Worm (Caenorhabditis elegans) whole organism, young adult: ENCODE results near the gene ZK1127.12.
A peak's percentile ranks its signal among the peaks of the same experiment; 100 is the strongest.
"Not testable (repeated sequence)": the region's sequence is repeated elsewhere in the genome, so short reads cannot be mapped to it uniquely, and the experiment has no call there.

Experiments used
- F22D6.2 ChIP-seq: sonication (generic microtip); optimal IDR thresholded peaks from 2 replicates; lab custom pipeline; 2016; ENCODE audit warnings: mild to moderate bottlenecking, missing genetic modification characterization, missing compliant biosample characterization
- F33H1.4 ChIP-seq: fragments of 200-800 bp; sonication (Bioruptor generic); IDR thresholded peaks from 2 replicates; pipeline ENCODE4 v1.3.6; 2022; ENCODE audit warnings: missing genetic modification reagents, missing genetic modification characterization, missing compliant biosample characterization
- K11D2.4 ChIP-seq: fragments of 200-800 bp; sonication (Bioruptor generic); IDR thresholded peaks from 2 replicates; pipeline ENCODE4 v1.3.6; 2022; ENCODE audit warnings: missing genetic modification reagents, missing genetic modification characterization, missing compliant biosample characterization
- K12H6.12 ChIP-seq: fragments of 200-800 bp; sonication (Bioruptor generic); optimal IDR thresholded peaks from 2 replicates; lab custom pipeline; 2018; ENCODE audit warnings: mild to moderate bottlenecking, missing genetic modification characterization, missing compliant biosample characterization
- T26A5.8 ChIP-seq: sonication (generic microtip); optimal IDR thresholded peaks from 2 replicates; lab custom pipeline; 2016; ENCODE audit warnings: missing genetic modification characterization, missing compliant biosample characterization
- Y53F4B.3 ChIP-seq: fragments of 200-800 bp; sonication (Bioruptor generic); IDR thresholded peaks from 2 replicates; pipeline ENCODE4 v1.3.6; 2022; ENCODE audit warnings: missing genetic modification reagents, missing genetic modification characterization, missing compliant biosample characterization
- Y53G8AR.9 ChIP-seq: fragments of 200-800 bp; sonication (Bioruptor generic); conservative IDR thresholded peaks from 2 replicates; pipeline ENCODE4 v1.3.6; 2022; ENCODE audit warnings: missing genetic modification reagents, missing genetic modification characterization, missing compliant biosample characterization
- Y56A3A.18 ChIP-seq: fragments of 200-800 bp; sonication (Bioruptor generic); IDR thresholded peaks from 2 replicates; pipeline ENCODE4 v1.3.6; 2022; ENCODE audit warnings: missing genetic modification reagents, missing genetic modification characterization, missing compliant biosample characterization
- Y79H2A.3 ChIP-seq: fragments of 200-800 bp; sonication (Bioruptor generic); conservative IDR thresholded peaks from 2 replicates; pipeline ENCODE4 v1.3.6; 2022; ENCODE audit warnings: missing genetic modification reagents, missing genetic modification characterization, missing compliant biosample characterization
- ZK185.1 ChIP-seq: sonication (generic microtip); optimal IDR thresholded peaks from 2 replicates; lab custom pipeline; 2016; ENCODE audit warnings: mild to moderate bottlenecking, missing genetic modification characterization, missing compliant biosample characterization; ENCODE audit not compliant: poor library complexity, severe bottlenecking
- akir-1 ChIP-seq: fragments of 200-800 bp; sonication (Bioruptor generic); optimal IDR thresholded peaks from 2 replicates; lab custom pipeline; 2018; ENCODE audit warnings: mild to moderate bottlenecking, missing genetic modification characterization, moderate library complexity, missing compliant biosample characterization
- egrh-3 ChIP-seq: fragments of 200-800 bp; sonication (Bioruptor generic); IDR thresholded peaks from 2 replicates; pipeline ENCODE4 v1.3.6; 2022; ENCODE audit warnings: missing genetic modification reagents, missing genetic modification characterization, missing compliant biosample characterization
- ets-4 ChIP-seq: fragments of 200-800 bp; sonication (Bioruptor generic); optimal IDR thresholded peaks from 2 replicates; lab custom pipeline; 2018; ENCODE audit warnings: mild to moderate bottlenecking, missing genetic modification characterization, missing compliant biosample characterization
- fkh-3 ChIP-seq: sonication (generic microtip); optimal IDR thresholded peaks from 2 replicates; lab custom pipeline; 2016; ENCODE audit warnings: mild to moderate bottlenecking, missing genetic modification characterization, missing compliant biosample characterization
- hlh-26 ChIP-seq: fragments of 200-800 bp; sonication (Bioruptor generic); conservative IDR thresholded peaks from 2 replicates; pipeline ENCODE4 v1.3.6; 2022; ENCODE audit warnings: missing genetic modification reagents, missing genetic modification characterization, missing compliant biosample characterization
- hmg-1.2 ChIP-seq: fragments of 200-800 bp; sonication (Bioruptor generic); IDR thresholded peaks from 2 replicates; pipeline ENCODE4 v1.3.6; 2022; ENCODE audit warnings: missing genetic modification reagents, missing genetic modification characterization, missing compliant biosample characterization
- hmg-20 ChIP-seq: fragments of 200-800 bp; sonication (Bioruptor generic); IDR thresholded peaks from 2 replicates; pipeline ENCODE4 v1.3.6; 2022; ENCODE audit warnings: missing genetic modification reagents, missing genetic modification characterization, missing compliant biosample characterization
- hsf-1 ChIP-seq: fragments of 200-800 bp; sonication (Bioruptor generic); IDR thresholded peaks from 2 replicates; pipeline ENCODE4 v1.3.6; 2022; ENCODE audit warnings: missing genetic modification reagents, missing genetic modification characterization, missing compliant biosample characterization
- lag-1 ChIP-seq: fragments of 200-800 bp; sonication (Bioruptor generic); IDR thresholded peaks from 2 replicates; pipeline ENCODE4 v1.3.6; 2022; ENCODE audit warnings: missing genetic modification reagents, missing genetic modification characterization, missing compliant biosample characterization
- lin-35 ChIP-seq, 3 experiments: fragments of 150-350 bp in 2 of 3; sonication (generic microtip) in 1 of 3; optimal IDR thresholded peaks; 2 replicates each; lab custom pipeline; 2014 to 2018; ENCODE audit warnings: missing biosample characterization in 3 of 3, missing genetic modification characterization in 3 of 3, missing genetic modification reagents in 3 of 3
- madf-6 ChIP-seq: fragments of 200-800 bp; sonication (Bioruptor generic); IDR thresholded peaks from 2 replicates; pipeline ENCODE4 v1.3.6; 2022; ENCODE audit warnings: missing genetic modification reagents, missing genetic modification characterization, missing compliant biosample characterization
- madf-8 ChIP-seq: fragments of 200-800 bp; sonication (Bioruptor generic); conservative IDR thresholded peaks from 2 replicates; pipeline ENCODE4 v1.3.6; 2022; ENCODE audit warnings: missing genetic modification reagents, missing genetic modification characterization, missing compliant biosample characterization
- mxl-1 ChIP-seq: sonication (generic microtip); optimal IDR thresholded peaks from 2 replicates; lab custom pipeline; 2016; ENCODE audit warnings: missing genetic modification characterization, missing compliant biosample characterization
- nfya-1 ChIP-seq: sonication (generic microtip); optimal IDR thresholded peaks from 2 replicates; lab custom pipeline; 2017; ENCODE audit warnings: antibody characterized with exemption, missing compliant biosample characterization, missing genetic modification characterization, borderline replicate concordance; ENCODE audit not compliant: insufficient read depth
- nhr-120 ChIP-seq: fragments of 200-800 bp; sonication (Bioruptor generic); IDR thresholded peaks from 2 replicates; pipeline ENCODE4 v1.3.6; 2022; ENCODE audit warnings: missing genetic modification characterization, missing compliant biosample characterization
- nhr-27 ChIP-seq: fragments of 200-800 bp; sonication (Bioruptor generic); optimal IDR thresholded peaks from 2 replicates; lab custom pipeline; 2018; ENCODE audit warnings: mild to moderate bottlenecking, missing genetic modification characterization, moderate library complexity, missing compliant biosample characterization
- rcor-1 ChIP-seq: fragments of 200-800 bp; sonication (Bioruptor generic); IDR thresholded peaks from 2 replicates; pipeline ENCODE4 v1.3.6; 2022; ENCODE audit warnings: missing genetic modification reagents, missing genetic modification characterization, missing compliant biosample characterization
- repo-1 ChIP-seq: sonication (generic microtip); optimal IDR thresholded peaks from 2 replicates; lab custom pipeline; 2017; ENCODE audit warnings: mild to moderate bottlenecking, missing genetic modification characterization, missing compliant biosample characterization
- sea-2 ChIP-seq: fragments of 200-800 bp; sonication (Bioruptor generic); IDR thresholded peaks from 2 replicates; pipeline ENCODE4 v1.3.6; 2022; ENCODE audit warnings: missing genetic modification characterization, missing compliant biosample characterization
- snpc-1.3 ChIP-seq: sonication (generic microtip); optimal IDR thresholded peaks from 2 replicates; lab custom pipeline; 2017; ENCODE audit warnings: missing genetic modification characterization, mild to moderate bottlenecking, missing compliant biosample characterization, antibody characterized with exemption, moderate library complexity, missing genotype, missing genetic modification reagents; ENCODE audit not compliant: insufficient read depth
- snpc-4 ChIP-seq, 5 experiments: fragments of 150-350 bp in 1 of 5; sonication (generic microtip) in 4 of 5; optimal IDR thresholded peaks; 2 replicates each; lab custom pipeline; 2014 to 2018; ENCODE audit warnings: missing genetic modification characterization in 5 of 5, missing biosample characterization in 3 of 5, antibody characterized with exemption in 2 of 5, mild to moderate bottlenecking in 2 of 5, missing compliant biosample characterization in 2 of 5, missing genotype in 2 of 5, moderate library complexity in 2 of 5, missing genetic modification reagents in 1 of 5
- tlf-1 ChIP-seq: fragments of 200-800 bp; sonication (Bioruptor generic); optimal IDR thresholded peaks from 2 replicates; lab custom pipeline; 2018; ENCODE audit warnings: mild to moderate bottlenecking, missing genetic modification characterization, missing compliant biosample characterization
- ztf-26 ChIP-seq: sonication (generic microtip); optimal IDR thresholded peaks from 2 replicates; lab custom pipeline; 2017; ENCODE audit warnings: missing genetic modification characterization, missing compliant biosample characterization
- ztf-28 ChIP-seq: fragments of 200-800 bp; sonication (Bioruptor generic); IDR thresholded peaks from 2 replicates; pipeline ENCODE4 v1.3.6; 2022; ENCODE audit warnings: missing genetic modification reagents, missing genetic modification characterization, missing compliant biosample characterization
- ztf-3 ChIP-seq: fragments of 200-800 bp; sonication (Bioruptor generic); optimal IDR thresholded peaks from 2 replicates; lab custom pipeline; 2018; ENCODE audit warnings: mild to moderate bottlenecking, missing genetic modification characterization, missing compliant biosample characterization

Gene ZK1127.12

DNA sequence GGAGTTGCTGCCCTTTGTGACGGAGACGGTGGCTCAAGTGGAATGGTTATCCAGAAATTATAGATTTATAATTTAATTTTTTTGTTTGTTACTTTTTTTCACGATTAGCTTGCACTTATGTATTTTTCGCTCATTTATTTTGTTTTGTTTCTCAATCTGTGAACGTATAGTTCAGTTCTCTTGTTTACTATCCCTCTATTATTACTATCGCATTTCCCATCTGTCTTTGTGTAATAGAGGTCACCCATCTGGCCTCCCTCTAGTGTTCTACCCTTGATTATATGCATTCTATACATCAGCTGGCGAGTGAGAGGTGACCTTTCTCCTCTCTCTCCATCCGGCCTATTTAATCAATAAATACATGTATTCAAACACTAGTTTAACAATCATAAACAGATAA, 32.1 kb downstream of the ZK1127.12 start, which contains the start of the genes T02G5.14 and T02G5.15:
Gene T02G5.14, plus strand, starts transcription at position 301 of the 400 bp plus-strand sequence.
Gene T02G5.15, plus strand, starts transcription at position 301 of the 400 bp plus-strand sequence.
- not testable (repeated sequence) for TF ChIP-seq Y53G8AR.9, K11D2.4, hmg-20 (GFP tag; lab: Robert Waterston, UW)

DNA sequence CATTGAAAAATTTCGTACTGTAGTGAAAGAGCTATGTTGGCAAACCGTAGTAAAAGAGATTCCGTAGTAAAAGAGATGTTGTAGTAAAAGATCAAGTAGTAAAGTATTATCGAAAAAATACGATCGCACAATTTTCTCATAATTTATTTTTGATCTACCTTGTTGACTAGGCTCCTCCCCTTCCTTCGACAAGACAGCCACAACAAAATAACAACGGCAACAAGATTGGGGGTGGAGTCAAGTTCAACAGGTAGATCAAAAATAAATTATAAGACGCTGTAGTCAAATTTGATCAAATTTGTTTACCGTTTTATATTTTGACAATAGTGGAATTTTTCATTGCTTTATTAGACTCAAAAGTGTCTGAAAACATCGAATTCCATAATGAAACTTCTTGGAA, 36.4 kb downstream of the ZK1127.12 start:
- TF ChIP-seq madf-8 (GFP tag; lab: Robert Waterston, UW), result peak; percentile 54
- TF ChIP-seq madf-6, result peak; percentile 73
- TF ChIP-seq, all 124 proteins: peak for 2; not testable (repeated sequence) for 122

DNA sequence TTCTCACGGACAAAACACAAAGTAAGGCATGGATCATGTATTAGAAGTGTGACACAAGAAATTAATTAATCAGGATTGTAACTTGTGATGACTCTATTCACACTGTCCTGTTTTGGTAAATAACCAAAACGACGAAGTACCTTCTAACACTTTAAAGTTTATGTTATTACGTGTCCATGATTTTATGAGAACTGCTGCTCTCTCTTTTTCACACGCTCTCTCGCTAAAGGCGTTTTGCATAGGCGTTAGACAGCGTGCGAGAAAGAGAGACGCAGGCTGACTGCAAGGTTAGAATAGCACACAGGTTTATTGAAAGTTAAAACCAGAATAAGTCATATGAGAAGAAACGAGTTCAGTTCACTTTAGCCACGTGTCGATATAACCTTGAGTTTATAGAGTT, 38.2 kb downstream of the ZK1127.12 start:
- TF ChIP-seq hmg-1.2, result peak; percentile 84
- TF ChIP-seq egrh-3, result no peak

DNA sequence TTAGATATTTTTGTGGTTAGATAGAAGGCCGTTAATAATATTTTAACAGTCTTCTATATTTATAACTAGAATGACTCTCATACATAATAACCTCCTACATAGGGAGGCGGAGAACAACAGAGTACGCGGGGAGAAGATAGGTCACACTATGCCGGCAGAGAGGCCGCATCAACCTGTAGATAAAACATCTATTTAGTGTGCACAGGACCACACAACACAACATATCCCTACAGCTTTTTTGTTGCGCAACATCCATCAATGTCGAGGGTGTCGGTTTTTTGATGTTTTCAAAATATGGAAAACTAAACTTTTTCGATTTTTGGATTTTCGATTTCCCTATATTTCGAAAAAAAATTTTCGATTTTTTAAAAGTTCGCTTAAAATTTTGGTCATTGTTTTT, 39.0 kb downstream of the ZK1127.12 start:
- no peak for TF ChIP-seq nhr-120
- no peak for TF ChIP-seq mxl-1 (tag; lab: Kevin White, UChicago)
- no peak for TF ChIP-seq Y56A3A.18 (GFP tag; lab: Robert Waterston, UW)
- TF ChIP-seq ztf-3 (GFP tag; lab: Kevin White, UChicago), result no peak
- TF ChIP-seq ets-4 (GFP tag; lab: Kevin White, UChicago), result no peak
- no peak for TF ChIP-seq ztf-28
- TF ChIP-seq lag-1 (GFP tag; lab: Robert Waterston, UW), result no peak
- TF ChIP-seq F33H1.4 (GFP tag; lab: Robert Waterston, UW), result no peak
- no peak for TF ChIP-seq nhr-27 (tag; lab: Kevin White, UChicago)
- no peak for TF ChIP-seq fkh-3 (tag; lab: Kevin White, UChicago)
- no peak for TF ChIP-seq F22D6.2 (tag; lab: Kevin White, UChicago)
- TF ChIP-seq tlf-1 (GFP tag; lab: Kevin White, UChicago), result no peak
- TF ChIP-seq repo-1, result no peak
- TF ChIP-seq rcor-1 (GFP tag; lab: Robert Waterston, UW), result no peak
- TF ChIP-seq madf-6, result no peak
- no peak for TF ChIP-seq ztf-26
- TF ChIP-seq ZK185.1 (tag; lab: Kevin White, UChicago), result no peak
- no peak for TF ChIP-seq T26A5.8 (tag; lab: Kevin White, UChicago)
- no peak for TF ChIP-seq hlh-26
- TF ChIP-seq snpc-1.3, result no peak

DNA sequence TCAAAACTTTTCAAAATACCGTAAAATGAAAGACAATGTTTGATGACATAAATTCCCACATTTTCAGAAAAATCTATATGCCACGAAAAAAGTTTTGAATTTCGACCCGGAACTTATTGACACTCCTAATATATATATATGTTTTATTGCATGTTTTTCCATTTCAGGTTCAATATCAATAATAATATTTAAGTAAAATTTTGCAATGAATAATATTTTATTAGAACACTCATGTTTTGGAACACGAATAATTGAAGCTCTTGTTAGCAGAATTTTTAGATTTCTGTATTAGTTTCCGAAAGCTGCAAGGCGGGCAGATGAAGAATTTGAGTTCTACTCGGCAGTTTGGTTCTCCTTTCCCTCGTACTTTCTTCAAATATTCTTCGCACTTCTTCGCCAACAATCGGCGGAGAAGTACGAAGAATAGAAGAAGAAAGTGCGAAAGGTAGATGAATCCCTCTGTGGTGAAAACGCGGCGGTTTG, 41.5 kb downstream of the ZK1127.12 start, which contains the start of gene T02G5.3:
Gene T02G5.3, plus strand, starts transcription at position 51 of the 483 bp plus-strand sequence.
- TF ChIP-seq lin-35 (GFP tag; optimal IDR thresholded peaks at IDR 0.05; lab: Kevin White, UChicago) (no peak), hsf-1 (GFP tag; lab: Robert Waterston, UW) (no peak), sea-2 (GFP tag; lab: Robert Waterston, UW) (no peak), akir-1 (no peak), snpc-4 (GFP tag; optimal IDR thresholded peaks at IDR 0.05; lab: Kevin White, UChicago) (no peak), snpc-4 (tag; optimal IDR thresholded peaks at IDR 0.05; lab: Kevin White, UChicago) (no peak), Y53F4B.3 (GFP tag; lab: Robert Waterston, UW) (no peak), lag-1 (GFP tag; lab: Robert Waterston, UW) (no peak), K12H6.12 (tag; lab: Kevin White, UChicago) (no peak), nfya-1 (tag; lab: Kevin White, UChicago) (no peak), Y79H2A.3 (GFP tag; lab: Robert Waterston, UW) (no peak)
